Worm (Caenorhabditis elegans) whole organism, L4 larva: Measurements from ENCODE around the gene arl-3.

Experiments
- aly-2 ChIP-seq: sonication (generic microtip); optimal IDR thresholded peaks from 2 replicates; lab custom pipeline; 2018; ENCODE audit warnings: missing biosample characterization, missing genetic modification characterization
- daf-12 ChIP-seq: fragments of 150-350 bp; optimal IDR thresholded peaks from 2 replicates; lab custom pipeline; 2014; ENCODE audit warnings: missing biosample characterization, missing genetic modification reagents, missing genetic modification characterization

DNA sequence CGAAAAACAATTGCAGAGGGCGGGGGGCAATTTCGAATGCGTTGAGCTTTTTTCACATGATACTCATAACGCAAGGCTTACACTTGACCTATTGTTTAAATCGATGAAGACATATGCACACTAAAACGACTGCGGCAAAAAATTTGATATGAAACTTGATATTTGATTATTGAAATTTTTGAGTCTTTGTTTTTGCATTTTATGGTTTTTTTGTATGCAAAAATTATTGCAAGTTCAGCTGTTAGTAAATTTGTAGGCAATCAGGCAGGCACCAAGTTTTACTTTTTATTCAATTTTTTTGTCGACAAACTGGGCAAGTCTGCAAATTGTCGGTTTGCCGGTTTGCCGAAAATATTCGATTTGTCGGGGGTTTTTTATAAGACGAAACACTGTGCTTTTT lies at the start of gene arl-3:
- TF ChIP-seq aly-2 (no peak), daf-12 (no peak)
